Fruit fly (Drosophila melanogaster) Kc167 (cell line): ENCODE data around the gene svr.

Experiments used
- Myc ChIP-seq: fragments of >200 bp; optimal IDR thresholded peaks from 2 replicates; lab custom pipeline; 2017; ENCODE audit warnings: missing external identifiers
- Sin3A ChIP-seq: fragments of >200 bp; optimal IDR thresholded peaks from 2 replicates; lab custom pipeline; 2018; ENCODE audit warnings: missing external identifiers
- h ChIP-seq: fragments of >200 bp; optimal IDR thresholded peaks from 3 replicates; lab custom pipeline; 2018; ENCODE audit warnings: missing external identifiers
- insv ChIP-seq: fragments of >200 bp; optimal IDR thresholded peaks from 3 replicates; lab custom pipeline; 2018; ENCODE audit warnings: missing external identifiers
- psq ChIP-seq: fragments of >200 bp; optimal IDR thresholded peaks from 2 replicates; lab custom pipeline; 2017; ENCODE audit warnings: missing external identifiers
- ttk ChIP-seq: sonication (Bioruptor generic); optimal IDR thresholded peaks from 2 replicates; lab custom pipeline; 2017; ENCODE audit warnings: missing external identifiers

The svr gene

dm6 chrX:542069-542468 lies 45.8 kb downstream of the svr start:
- no peak for TF ChIP-seq insv (lab: Kevin White, UChicago)
- no peak for TF ChIP-seq h (lab: Kevin White, UChicago)
- no peak for TF ChIP-seq Sin3A (lab: Kevin White, UChicago)
- no peak for TF ChIP-seq ttk
- TF ChIP-seq psq (lab: Kevin White, UChicago) = no peak
- TF ChIP-seq Myc (lab: Kevin White, UChicago) = no peak

dm6 chrX:546372-547006 lies 50.2 kb downstream of the svr start:
- no peak for TF ChIP-seq ttk
